Worm (Caenorhabditis elegans) whole organism, L4 larva: ENCODE results near the gene F37A4.1.

ENCODE experiments used
- D1046.2 ChIP-seq: fragments of 200-800 bp; sonication (Bioruptor generic); IDR thresholded peaks from 2 replicates; pipeline ENCODE4 v1.3.6; 2022; ENCODE audit warnings: missing genetic modification characterization, missing compliant biosample characterization
- aly-2 ChIP-seq: sonication (generic microtip); optimal IDR thresholded peaks from 2 replicates; lab custom pipeline; 2018; ENCODE audit warnings: missing biosample characterization, missing genetic modification characterization
- arid-1 ChIP-seq: fragments of 200-800 bp; sonication (Bioruptor generic); conservative IDR thresholded peaks from 2 replicates; pipeline ENCODE4 v1.3.6; 2022; ENCODE audit warnings: missing genetic modification reagents, missing genetic modification characterization, missing compliant biosample characterization
- ceh-82 ChIP-seq: sonication (generic microtip); optimal IDR thresholded peaks from 2 replicates; lab custom pipeline; 2017; ENCODE audit warnings: missing biosample characterization, missing genetic modification characterization
- lin-39 ChIP-seq: fragments of 150-350 bp; optimal IDR thresholded peaks from 2 replicates; lab custom pipeline; 2014; ENCODE audit warnings: missing biosample characterization, missing genetic modification reagents, missing genetic modification characterization
- nhr-10 ChIP-seq: fragments of 150-350 bp; optimal IDR thresholded peaks from 2 replicates; lab custom pipeline; 2014; ENCODE audit warnings: missing biosample characterization, missing genetic modification characterization
- pqm-1 ChIP-seq: sonication (generic microtip); optimal IDR thresholded peaks from 2 replicates; lab custom pipeline; 2017; ENCODE audit warnings: missing biosample characterization, missing genetic modification characterization

ce11 chrIII:6730185-6730850 lies 7.1 kb downstream of the F37A4.1 start, which contains the start of the genes Y102E9.5 and odr-4:
- TF ChIP-seq arid-1 (GFP tag; lab: Robert Waterston, UW) (no peak), nhr-10 (tag; lab: Kevin White, UChicago) (no peak), D1046.2 (GFP tag; lab: Robert Waterston, UW) (no peak), aly-2 (tag; lab: Kevin White, UChicago) (no peak), ceh-82 (tag; lab: Kevin White, UChicago) (no peak), lin-39 (no peak), pqm-1 (tag; lab: Kevin White, UChicago) (no peak)
